Worm (Caenorhabditis elegans) whole organism, L1 larva: ENCODE data around the gene F18A12.2.

Source experiments
- F16B12.6 ChIP-seq: fragments of 150-350 bp; optimal IDR thresholded peaks from 2 replicates; lab custom pipeline; 2014; ENCODE audit warnings: missing biosample characterization, missing genetic modification characterization
- ceh-8 ChIP-seq: fragments of 200-800 bp; sonication (Bioruptor generic); optimal IDR thresholded peaks from 2 replicates; lab custom pipeline; 2018; ENCODE audit warnings: mild to moderate bottlenecking, missing genetic modification characterization, moderate library complexity, missing compliant biosample characterization
- ceh-88 ChIP-seq: fragments of 200-800 bp; sonication (Bioruptor generic); IDR thresholded peaks from 2 replicates; pipeline ENCODE4 v1.3.6; 2022; ENCODE audit warnings: missing genetic modification characterization, missing compliant biosample characterization
- ceh-90 ChIP-seq: sonication (generic microtip); optimal IDR thresholded peaks from 2 replicates; lab custom pipeline; 2016; ENCODE audit warnings: missing genetic modification characterization, missing compliant biosample characterization
- ces-1 ChIP-seq: fragments of 150-350 bp; optimal IDR thresholded peaks from 2 replicates; lab custom pipeline; 2014; ENCODE audit warnings: missing biosample characterization, missing genetic modification reagents, missing genetic modification characterization
- efl-1 ChIP-seq, 4 experiments: fragments of 150-350 bp; optimal IDR thresholded peaks in 3 of 4; peaks in 1 of 4; 1 replicate in 1 of 4; 2 replicates in 3 of 4; lab custom pipeline; 2014; ENCODE audit warnings: missing biosample characterization in 2 of 4, missing genetic modification characterization in 2 of 4, missing genetic modification reagents in 2 of 4
- efl-3 ChIP-seq: fragments of 200-800 bp; sonication (Bioruptor generic); optimal IDR thresholded peaks from 2 replicates; lab custom pipeline; 2018; ENCODE audit warnings: mild to moderate bottlenecking, missing genetic modification characterization, missing compliant biosample characterization
- ets-5 ChIP-seq: fragments of 200-800 bp; sonication (Bioruptor generic); IDR thresholded peaks from 2 replicates; pipeline ENCODE4 v1.3.6; 2022; ENCODE audit warnings: missing genetic modification characterization, missing compliant biosample characterization
- fkh-10 ChIP-seq: sonication (generic microtip); optimal IDR thresholded peaks from 2 replicates; lab custom pipeline; 2017; ENCODE audit warnings: missing biosample characterization, missing genetic modification reagents, missing genetic modification characterization
- fkh-8 ChIP-seq: sonication (generic microtip); optimal IDR thresholded peaks from 2 replicates; lab custom pipeline; 2016; ENCODE audit warnings: mild to moderate bottlenecking, missing genetic modification characterization, missing compliant biosample characterization
- grh-1 ChIP-seq: fragments of 200-800 bp; sonication (Bioruptor generic); IDR thresholded peaks from 2 replicates; pipeline ENCODE4 v1.3.6; 2022; ENCODE audit warnings: missing genetic modification reagents, missing genetic modification characterization, missing compliant biosample characterization
- hlh-17 ChIP-seq: fragments of 200-800 bp; sonication (Bioruptor generic); optimal IDR thresholded peaks from 2 replicates; lab custom pipeline; 2018; ENCODE audit warnings: missing genetic modification characterization, mild to moderate bottlenecking, missing compliant biosample characterization, moderate library complexity, borderline replicate concordance
- irx-1 ChIP-seq: sonication (generic microtip); optimal IDR thresholded peaks from 2 replicates; lab custom pipeline; 2016; ENCODE audit warnings: missing genetic modification characterization, missing compliant biosample characterization
- lin-14 ChIP-seq: fragments of 200-800 bp; sonication (Bioruptor generic); optimal IDR thresholded peaks from 2 replicates; lab custom pipeline; 2018; ENCODE audit warnings: mild to moderate bottlenecking, missing genetic modification characterization, moderate library complexity, missing compliant biosample characterization
- lin-35 ChIP-seq, 2 experiments: fragments of 150-350 bp; optimal IDR thresholded peaks; 2 replicates each; lab custom pipeline; 2014; ENCODE audit warnings: missing biosample characterization in 2 of 2, missing genetic modification characterization in 2 of 2, missing genetic modification reagents in 2 of 2
- lsy-2 ChIP-seq, 2 experiments: fragments of 150-350 bp; optimal IDR thresholded peaks; 2 replicates each; lab custom pipeline; 2014; ENCODE audit warnings: missing biosample characterization in 2 of 2, missing genetic modification characterization in 2 of 2
- mab-9 ChIP-seq: fragments of 200-800 bp; sonication (Bioruptor generic); IDR thresholded peaks from 2 replicates; pipeline ENCODE4 v1.3.6; 2022; ENCODE audit warnings: missing genetic modification reagents, missing genetic modification characterization, missing compliant biosample characterization
- mep-1 ChIP-seq: fragments of 150-350 bp; optimal IDR thresholded peaks from 2 replicates; lab custom pipeline; 2014; ENCODE audit warnings: missing biosample characterization, missing genetic modification characterization
- nhr-11 ChIP-seq: fragments of 150-350 bp; optimal IDR thresholded peaks from 2 replicates; lab custom pipeline; 2014; ENCODE audit warnings: missing biosample characterization, missing genetic modification characterization
- nhr-28 ChIP-seq: fragments of 150-350 bp; optimal IDR thresholded peaks from 2 replicates; lab custom pipeline; 2014; ENCODE audit warnings: missing biosample characterization, missing genetic modification characterization
- nhr-47 ChIP-seq: sonication (generic microtip); optimal IDR thresholded peaks from 2 replicates; lab custom pipeline; 2016; ENCODE audit warnings: mild to moderate bottlenecking, missing genetic modification characterization, moderate library complexity, missing compliant biosample characterization
- nhr-71 ChIP-seq: sonication (generic microtip); optimal IDR thresholded peaks from 2 replicates; lab custom pipeline; 2016; ENCODE audit warnings: mild to moderate bottlenecking, missing genetic modification characterization, moderate library complexity, missing compliant biosample characterization
- nhr-85 ChIP-seq: sonication (generic microtip); peaks from one replicate; lab custom pipeline; 2016; ENCODE audit warnings: missing genetic modification characterization, inconsistent platforms, missing compliant biosample characterization
- nhr-90 ChIP-seq: sonication (generic microtip); optimal IDR thresholded peaks from 2 replicates; lab custom pipeline; 2016; ENCODE audit warnings: mild to moderate bottlenecking, missing genetic modification characterization, missing compliant biosample characterization; ENCODE audit not compliant: poor library complexity
- rnt-1 ChIP-seq: sonication (generic microtip); optimal IDR thresholded peaks from 2 replicates; lab custom pipeline; 2016; ENCODE audit warnings: mild to moderate bottlenecking, missing genetic modification characterization, moderate library complexity, missing compliant biosample characterization
- snu-23 ChIP-seq: sonication (generic microtip); optimal IDR thresholded peaks from 2 replicates; lab custom pipeline; 2016; ENCODE audit warnings: missing genetic modification characterization, missing compliant biosample characterization
- sox-4 ChIP-seq: sonication (generic microtip); optimal IDR thresholded peaks from 2 replicates; lab custom pipeline; 2016; ENCODE audit warnings: missing genetic modification characterization, missing compliant biosample characterization
- sptf-1 ChIP-seq: fragments of 150-350 bp; optimal IDR thresholded peaks from 2 replicates; lab custom pipeline; 2014; ENCODE audit warnings: missing biosample characterization, missing genetic modification characterization
- swsn-7 ChIP-seq: sonication (generic microtip); optimal IDR thresholded peaks from 2 replicates; lab custom pipeline; 2016; ENCODE audit warnings: missing genetic modification characterization, missing compliant biosample characterization
- tbx-2 ChIP-seq: sonication (generic microtip); optimal IDR thresholded peaks from 2 replicates; lab custom pipeline; 2016; ENCODE audit warnings: missing genetic modification characterization, missing compliant biosample characterization
- tlp-1 ChIP-seq: fragments of 150-350 bp; optimal IDR thresholded peaks from 2 replicates; lab custom pipeline; 2014; ENCODE audit warnings: missing biosample characterization, missing genetic modification characterization
- unc-130 ChIP-seq: fragments of 150-350 bp; optimal IDR thresholded peaks from 2 replicates; lab custom pipeline; 2017; ENCODE audit warnings: missing biosample characterization, missing genetic modification characterization, inconsistent platforms
- xbp-1 ChIP-seq: sonication (generic microtip); optimal IDR thresholded peaks from 2 replicates; lab custom pipeline; 2016; ENCODE audit warnings: missing genetic modification characterization, missing compliant biosample characterization
- zag-1 ChIP-seq: fragments of 150-350 bp; optimal IDR thresholded peaks from 2 replicates; lab custom pipeline; 2014; ENCODE audit warnings: missing biosample characterization, missing genetic modification characterization
- zip-4 ChIP-seq: fragments of 200-800 bp; sonication (Bioruptor generic); optimal IDR thresholded peaks from 2 replicates; lab custom pipeline; 2018; ENCODE audit warnings: mild to moderate bottlenecking, missing genetic modification characterization, moderate library complexity, missing compliant biosample characterization

The F18A12.2 gene

ce11 chrII:3403535-3403934, 11.1 kb upstream of the F18A12.2 start, which contains the start of gene nep-8:
Gene nep-8 (plus strand): TSS chrII:3403835.
- no peak for TF ChIP-seq xbp-1
- no peak for TF ChIP-seq ceh-8
- no peak for TF ChIP-seq efl-3 (GFP tag; lab: Kevin White, UChicago)
- no peak for TF ChIP-seq F16B12.6 (tag; lab: Kevin White, UChicago)
- no peak for TF ChIP-seq lsy-2 (tag; optimal IDR thresholded peaks at IDR 0.05; lab: Kevin White, UChicago)
- TF ChIP-seq snu-23 (GFP tag; lab: Kevin White, UChicago), result no peak
- no peak for TF ChIP-seq lin-14 (GFP tag; lab: Kevin White, UChicago)

ce11 chrII:3416528-3416927, 1.9 kb downstream of the F18A12.2 start, which contains the start of gene nep-6:
Gene nep-6 (plus strand): TSS chrII:3416828.
- TF ChIP-seq zag-1 (tag; lab: Kevin White, UChicago) (no peak), nhr-71 (tag; lab: Kevin White, UChicago) (no peak), ets-5 (no peak), tbx-2 (tag; lab: Kevin White, UChicago) (no peak), lsy-2 (tag; optimal IDR thresholded peaks at IDR 0.05; lab: Kevin White, UChicago) (no peak), mab-9 (no peak), fkh-10 (GFP tag; lab: Kevin White, UChicago) (no peak), rnt-1 (no peak), irx-1 (tag; lab: Kevin White, UChicago) (no peak), nhr-11 (tag; lab: Kevin White, UChicago) (no peak), sptf-1 (no peak), nhr-47 (no peak), swsn-7 (tag; lab: Kevin White, UChicago) (no peak), lin-35 (GFP tag; optimal IDR thresholded peaks at IDR 0.05; lab: Kevin White, UChicago) (no peak), lin-14 (GFP tag; lab: Kevin White, UChicago) (no peak), ceh-90 (tag; lab: Kevin White, UChicago) (no peak), efl-1 (optimal IDR thresholded peaks at IDR 0.05; lab: Kevin White, UChicago) (no peak), efl-1 (GFP tag; optimal IDR thresholded peaks at IDR 0.05 in 1 of 2; lab: Kevin White, UChicago) (no peak), nhr-90 (tag; lab: Kevin White, UChicago) (no peak), fkh-8 (tag; lab: Kevin White, UChicago) (no peak)

DNA sequence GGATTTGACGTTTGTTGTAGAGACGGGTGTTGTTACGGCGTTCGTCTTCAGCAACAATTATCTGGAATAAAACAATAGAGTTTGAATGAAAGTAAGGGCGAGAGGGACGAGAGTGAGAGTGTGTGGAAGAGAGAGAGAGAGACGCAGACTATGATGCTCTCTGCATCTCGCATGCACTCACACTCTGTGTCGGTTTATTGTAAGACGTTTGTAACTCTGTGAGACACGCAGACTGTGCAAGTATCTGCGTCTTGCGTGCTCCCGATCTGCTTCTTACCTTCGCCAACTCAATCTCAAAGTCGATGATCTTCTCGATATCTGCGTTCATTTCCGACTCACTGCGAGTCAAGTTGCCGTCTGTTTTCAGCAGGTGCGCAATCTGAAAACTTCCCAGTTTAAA, 8.3 kb downstream of the F18A12.2 start:
- TF ChIP-seq ces-1 (GFP tag; lab: Kevin White, UChicago), result no peak
- TF ChIP-seq rnt-1, result no peak
- no peak for TF ChIP-seq grh-1 (GFP tag; lab: Robert Waterston, UW)
- TF ChIP-seq efl-1 (optimal IDR thresholded peaks at IDR 0.05; lab: Kevin White, UChicago), result no peak
- peak in 1 of 2 experiments; percentile 80 for TF ChIP-seq efl-1 (GFP tag; optimal IDR thresholded peaks at IDR 0.05 in 1 of 2; lab: Kevin White, UChicago)

- TF ChIP-seq nhr-85 (tag; lab: Kevin White, UChicago) (no peak), ces-1 (GFP tag; lab: Kevin White, UChicago) (no peak), grh-1 (GFP tag; lab: Robert Waterston, UW) (no peak), hlh-17 (GFP tag; lab: Kevin White, UChicago) (no peak), nhr-47 (no peak), sox-4 (no peak), unc-130 (tag; lab: Kevin White, UChicago) (no peak), zag-1 (tag; lab: Kevin White, UChicago) (no peak), tlp-1 (tag; lab: Kevin White, UChicago) (no peak), ceh-88 (no peak), nhr-28 (no peak), zip-4 (no peak), mep-1 (tag; lab: Kevin White, UChicago) (no peak), mab-9 (no peak)
Observed at ce11 chrII:3425433-3425832, 10.8 kb downstream of the F18A12.2 start, which contains the start of gene nep-11. Gene nep-11 (minus strand): TSS chrII:3425533.
